Worm (Caenorhabditis elegans): ENCODE data around the gene H17B01.5.
A peak's percentile ranks its signal among the peaks of the same experiment; 100 is the strongest.

DNA sequence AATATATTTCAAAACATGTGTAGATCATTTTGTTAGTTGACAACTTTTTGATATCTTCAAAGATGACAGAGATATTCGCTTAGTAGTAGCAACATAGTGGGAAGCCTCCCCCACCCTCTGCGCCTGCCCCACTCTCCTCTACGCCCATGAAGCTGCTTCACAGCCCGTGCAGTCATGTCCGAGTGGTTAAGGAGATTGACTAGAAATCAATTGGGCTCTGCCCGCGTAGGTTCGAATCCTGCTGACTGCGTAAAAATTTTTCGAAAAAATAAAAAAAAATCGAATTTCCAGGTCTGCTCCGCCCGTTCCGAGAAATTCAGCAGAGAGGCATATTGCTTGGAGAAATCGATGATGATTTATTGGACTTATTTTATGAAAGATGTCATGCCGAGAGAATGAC, 46.5 kb upstream of the H17B01.5 start:
- TF ChIP-seq him-1 (tag; optimal IDR thresholded peaks at IDR 0.05) (peak; percentile 56), W03F9.2 (tag; optimal IDR thresholded peaks at IDR 0.05) (no peak)
